Fruit fly (Drosophila melanogaster) whole organism, embryonic: ENCODE results near the gene Dph3.
A peak's percentile ranks its signal among the peaks of the same experiment; 100 is the strongest.

Experiments
- Atf-2 ChIP-seq: fragments of 200-800 bp; sonication (Bioruptor generic); optimal IDR thresholded peaks from 2 replicates; lab custom pipeline; 2016; ENCODE audit warnings: missing biosample characterization, missing genetic modification characterization
- Atf3 ChIP-seq: fragments of 200-800 bp; sonication (Bioruptor generic); optimal IDR thresholded peaks from 3 replicates; lab custom pipeline; 2016; ENCODE audit warnings: missing biosample characterization, missing genetic modification characterization
- CG11398 ChIP-seq: fragments of 200-800 bp; sonication (Bioruptor generic); optimal IDR thresholded peaks from 2 replicates; lab custom pipeline; 2016; ENCODE audit warnings: missing biosample characterization, missing genetic modification characterization
- CG11723 ChIP-seq: fragments of 200-800 bp; sonication (Bioruptor generic); optimal IDR thresholded peaks from 2 replicates; lab custom pipeline; 2017; ENCODE audit warnings: missing biosample characterization, mild to moderate bottlenecking, missing genetic modification characterization
- CG12942 ChIP-seq: fragments of 200-800 bp; sonication (Bioruptor generic); optimal IDR thresholded peaks from 3 replicates; lab custom pipeline; 2016; ENCODE audit warnings: missing biosample characterization, missing genetic modification characterization
- CG14014 ChIP-seq: fragments of 200-800 bp; sonication (Bioruptor generic); IDR thresholded peaks from 2 replicates; pipeline ENCODE4 v1.3.6; 2022; ENCODE audit warnings: missing biosample characterization, missing genetic modification characterization
- CG14965 ChIP-seq: fragments of 200-800 bp; sonication (Bioruptor generic); optimal IDR thresholded peaks from 2 replicates; lab custom pipeline; 2016; ENCODE audit warnings: missing biosample characterization, missing genetic modification characterization, borderline replicate concordance
- CG16815 ChIP-seq: fragments of 200-800 bp; sonication (Bioruptor generic); optimal IDR thresholded peaks from 3 replicates; lab custom pipeline; 2017; ENCODE audit warnings: missing biosample characterization, mild to moderate bottlenecking, missing genetic modification characterization
- CG17186 ChIP-seq: fragments of 200-800 bp; sonication (Bioruptor generic); optimal IDR thresholded peaks from 3 replicates; lab custom pipeline; 2017; ENCODE audit warnings: missing biosample characterization, missing genetic modification reagents, missing genetic modification characterization
- CG17568 ChIP-seq: fragments of 200-800 bp; sonication (Bioruptor generic); optimal IDR thresholded peaks from 2 replicates; lab custom pipeline; 2018; ENCODE audit warnings: missing biosample characterization, mild to moderate bottlenecking, missing genetic modification characterization, moderate library complexity
- CG4360 ChIP-seq: fragments of 200-800 bp; sonication (Bioruptor generic); IDR thresholded peaks from 2 replicates; pipeline ENCODE4 v1.3.6; 2022; ENCODE audit warnings: missing biosample characterization, missing genetic modification characterization
- CG4617 ChIP-seq: fragments of 200-800 bp; sonication (Bioruptor generic); optimal IDR thresholded peaks from 3 replicates; lab custom pipeline; 2016; ENCODE audit warnings: missing biosample characterization, missing genetic modification characterization, borderline replicate concordance
- CG7745 ChIP-seq: fragments of 200-800 bp; sonication (Bioruptor generic); optimal IDR thresholded peaks from 2 replicates; lab custom pipeline; 2018; ENCODE audit warnings: missing biosample characterization, mild to moderate bottlenecking, missing genetic modification characterization, moderate library complexity
- CG7928 ChIP-seq: fragments of 200-800 bp; sonication (Bioruptor generic); optimal IDR thresholded peaks from 2 replicates; lab custom pipeline; 2017; ENCODE audit warnings: missing biosample characterization, mild to moderate bottlenecking, missing genetic modification characterization
- CG9797 ChIP-seq: fragments of 200-800 bp; sonication (Bioruptor generic); optimal IDR thresholded peaks from 3 replicates; lab custom pipeline; 2018; ENCODE audit warnings: missing biosample characterization, mild to moderate bottlenecking, missing genetic modification characterization
- Chrac-16 ChIP-seq: fragments of 200-800 bp; sonication (Bioruptor generic); optimal IDR thresholded peaks from 3 replicates; lab custom pipeline; 2016; ENCODE audit warnings: missing biosample characterization, missing genetic modification characterization
- CoRest ChIP-seq: fragments of 200-800 bp; sonication (Bioruptor generic); optimal IDR thresholded peaks from 3 replicates; lab custom pipeline; 2018; ENCODE audit warnings: missing biosample characterization, mild to moderate bottlenecking, missing genetic modification characterization, moderate library complexity
- D19A ChIP-seq: fragments of 200-800 bp; optimal IDR thresholded peaks from 3 replicates; lab custom pipeline; 2019; ENCODE audit warnings: missing biosample characterization, mild to moderate bottlenecking, missing genetic modification characterization, moderate library complexity
- Dek ChIP-seq: fragments of 200-800 bp; sonication (Bioruptor generic); optimal IDR thresholded peaks from 3 replicates; lab custom pipeline; 2019; ENCODE audit warnings: missing biosample characterization, mild to moderate bottlenecking, missing genetic modification characterization, moderate library complexity
- Eip74EF ChIP-seq, 2 experiments: fragments of 200-800 bp in 1 of 2; fragments of >200 bp in 1 of 2; sonication (Bioruptor generic) in 1 of 2; optimal IDR thresholded peaks; 2 replicates each; lab custom pipeline; 2017 to 2019; ENCODE audit warnings: missing biosample characterization in 2 of 2, missing genetic modification characterization in 2 of 2, mild to moderate bottlenecking in 1 of 2, moderate library complexity in 1 of 2
- GATAe ChIP-seq: fragments of 200-800 bp; sonication (Bioruptor generic); conservative IDR thresholded peaks from 2 replicates; pipeline ENCODE4 v1.3.6; 2022; ENCODE audit warnings: missing biosample characterization, missing genetic modification characterization
- HLH54F ChIP-seq: fragments of 200-800 bp; sonication (Bioruptor generic); optimal IDR thresholded peaks from 3 replicates; lab custom pipeline; 2016; ENCODE audit warnings: missing biosample characterization, missing genetic modification characterization
- HmgZ ChIP-seq: fragments of 200-800 bp; sonication (Bioruptor generic); optimal IDR thresholded peaks from 2 replicates; lab custom pipeline; 2018; ENCODE audit warnings: missing biosample characterization, mild to moderate bottlenecking, missing genetic modification characterization
- Hmr ChIP-seq: fragments of 200-800 bp; sonication (Bioruptor generic); optimal IDR thresholded peaks from 3 replicates; lab custom pipeline; 2017; ENCODE audit warnings: mild to moderate bottlenecking, missing biosample characterization, missing genetic modification reagents, missing genetic modification characterization
- Hmx ChIP-seq: fragments of 200-800 bp; sonication (Bioruptor generic); optimal IDR thresholded peaks from 2 replicates; lab custom pipeline; 2016; ENCODE audit warnings: missing biosample characterization, missing genetic modification characterization
- Hsf ChIP-seq: fragments of 200-800 bp; sonication (Bioruptor generic); optimal IDR thresholded peaks from 3 replicates; lab custom pipeline; 2016; ENCODE audit warnings: missing biosample characterization, missing genetic modification characterization
- Lim3 ChIP-seq: fragments of 200-800 bp; sonication (Bioruptor generic); IDR thresholded peaks from 2 replicates; pipeline ENCODE4 v1.3.6; 2022; ENCODE audit warnings: missing biosample characterization, missing genetic modification characterization
- MBD-R2 ChIP-seq: fragments of 200-800 bp; sonication (Bioruptor generic); IDR thresholded peaks from 2 replicates; pipeline ENCODE4 v1.3.6; 2022; ENCODE audit warnings: missing biosample characterization, missing genetic modification characterization
- Ssrp ChIP-seq: fragments of 200-800 bp; sonication (Bioruptor generic); optimal IDR thresholded peaks from 2 replicates; lab custom pipeline; 2018; ENCODE audit warnings: missing biosample characterization, mild to moderate bottlenecking, missing genetic modification characterization, moderate library complexity
- bowl ChIP-seq: fragments of 200-800 bp; sonication (Bioruptor generic); IDR thresholded peaks from 2 replicates; pipeline ENCODE4 v1.3.6; 2022; ENCODE audit warnings: missing biosample characterization, missing genetic modification characterization
- caup ChIP-seq: fragments of 200-800 bp; sonication (Bioruptor generic); optimal IDR thresholded peaks from 3 replicates; lab custom pipeline; 2017; ENCODE audit warnings: missing biosample characterization, mild to moderate bottlenecking, missing genetic modification characterization, moderate library complexity; ENCODE audit not compliant: severe bottlenecking
- ci ChIP-seq: fragments of 200-800 bp; sonication (Bioruptor generic); IDR thresholded peaks from 3 replicates; pipeline ENCODE4 v1.3.6; 2022; ENCODE audit warnings: missing biosample characterization, missing genetic modification characterization
- fd102C ChIP-seq: fragments of 200-800 bp; sonication (Bioruptor generic); optimal IDR thresholded peaks from 2 replicates; lab custom pipeline; 2018; ENCODE audit warnings: missing biosample characterization, mild to moderate bottlenecking, missing genetic modification characterization, moderate library complexity
- ftz-f1 ChIP-seq: fragments of 200-800 bp; sonication (Bioruptor generic); optimal IDR thresholded peaks from 2 replicates; lab custom pipeline; 2016; ENCODE audit warnings: missing biosample characterization, missing genetic modification characterization
- fu2 ChIP-seq: fragments of 200-800 bp; sonication (Bioruptor generic); optimal IDR thresholded peaks from 2 replicates; lab custom pipeline; 2016; ENCODE audit warnings: missing biosample characterization, missing genetic modification characterization
- ken ChIP-seq: fragments of 200-800 bp; sonication (Bioruptor generic); IDR thresholded peaks from 3 replicates; pipeline ENCODE4 v1.3.6; 2022; ENCODE audit warnings: missing biosample characterization, missing genetic modification characterization
- lbe ChIP-seq: fragments of 200-800 bp; sonication (Bioruptor generic); optimal IDR thresholded peaks from 2 replicates; lab custom pipeline; 2016; ENCODE audit warnings: missing biosample characterization, mild to moderate bottlenecking, missing genetic modification characterization
- pho ChIP-seq: fragments of 200-800 bp; sonication (Bioruptor generic); optimal IDR thresholded peaks from 2 replicates; lab custom pipeline; 2016; ENCODE audit warnings: missing biosample characterization, missing genetic modification characterization
- psq ChIP-seq: fragments of 200-800 bp; sonication (Bioruptor generic); optimal IDR thresholded peaks from 2 replicates; lab custom pipeline; 2017; ENCODE audit warnings: missing biosample characterization, missing genetic modification characterization
- seq ChIP-seq: fragments of 200-800 bp; sonication (Bioruptor generic); IDR thresholded peaks from 2 replicates; pipeline ENCODE4 v1.3.6; 2022; ENCODE audit warnings: missing biosample characterization, missing genetic modification characterization
- slbo ChIP-seq: fragments of 200-800 bp; sonication (Bioruptor generic); IDR thresholded peaks from 2 replicates; pipeline ENCODE4 v1.3.6; 2022; ENCODE audit warnings: missing biosample characterization, missing genetic modification characterization
- slou ChIP-seq: fragments of 200-800 bp; sonication (Bioruptor generic); optimal IDR thresholded peaks from 3 replicates; lab custom pipeline; 2016; ENCODE audit warnings: missing biosample characterization, missing genetic modification characterization
- stwl ChIP-seq: fragments of 200-800 bp; sonication (Bioruptor generic); optimal IDR thresholded peaks from 3 replicates; lab custom pipeline; 2018; ENCODE audit warnings: missing biosample characterization, mild to moderate bottlenecking, missing genetic modification characterization, moderate library complexity
- trh ChIP-seq: fragments of 200-800 bp; sonication (Bioruptor generic); optimal IDR thresholded peaks from 2 replicates; lab custom pipeline; 2016; ENCODE audit warnings: missing biosample characterization, missing genetic modification characterization
- tx ChIP-seq: fragments of 200-800 bp; sonication (Bioruptor generic); optimal IDR thresholded peaks from 2 replicates; lab custom pipeline; 2016; ENCODE audit warnings: missing biosample characterization, missing genetic modification characterization

Gene Dph3

dm6 chr3R:11219883-11220282 is 11.8 kb upstream of the Dph3 start, which contains the start of gene CG6689 (continued):
- TF ChIP-seq ken (GFP tag; lab: Robert Waterston, UW) (no peak), trh (no peak), HmgZ (tag; lab: Kevin White, UChicago) (peak; percentile 64), Ssrp (tag; lab: Kevin White, UChicago) (no peak), tx (GFP tag; lab: Kevin White, UChicago) (no peak), CG7745 (tag; lab: Kevin White, UChicago) (no peak), fu2 (GFP tag; lab: Kevin White, UChicago) (no peak), GATAe (GFP tag; lab: Robert Waterston, UW) (no peak), CG9797 (peak; percentile 88), CG4617 (GFP tag; lab: Kevin White, UChicago) (peak; percentile 82), CG16815 (GFP tag; lab: Kevin White, UChicago) (no peak), caup (GFP tag; lab: Kevin White, UChicago) (no peak), bowl (GFP tag; lab: Robert Waterston, UW) (no peak), D19A (peak; percentile 3), Hmr (peak; percentile 31), Atf-2 (no peak), slbo (no peak; the same call in 1 of the 2 replicates), CG4360 (GFP tag; lab: Robert Waterston, UW) (no peak), Hsf (GFP tag; lab: Kevin White, UChicago) (no peak), fd102C (GFP tag; lab: Kevin White, UChicago) (no peak), Lim3 (GFP tag; lab: Robert Waterston, UW) (no peak), CG11398 (no peak), CG14965 (GFP tag; lab: Kevin White, UChicago) (no peak), stwl (tag; lab: Kevin White, UChicago) (peak; percentile 40), CG14014 (GFP tag; lab: Robert Waterston, UW) (no peak), Atf3 (GFP tag; lab: Kevin White, UChicago) (peak; percentile 10), MBD-R2 (GFP tag; lab: Robert Waterston, UW) (peak; percentile 94), Hmx (GFP tag; lab: Kevin White, UChicago) (peak; percentile 1), CG17568 (GFP tag; lab: Kevin White, UChicago) (no peak), CG11723 (GFP tag; lab: Kevin White, UChicago) (no peak), CoRest (tag; lab: Kevin White, UChicago) (peak; percentile 21), seq (no peak), CG12942 (GFP tag; lab: Kevin White, UChicago) (no peak), ci (GFP tag; lab: Robert Waterston, UW) (peak; percentile 66; the same call in 1 of the 3 replicates), Dek (tag; lab: Kevin White, UChicago) (peak; percentile 28), Eip74EF (GFP tag; optimal IDR thresholded peaks at IDR 0.05; lab: Kevin White, UChicago) (no peak), HLH54F (GFP tag; lab: Kevin White, UChicago) (no peak), ftz-f1 (GFP tag; lab: Kevin White, UChicago) (peak; percentile 77), psq (GFP tag; lab: Kevin White, UChicago) (no peak), CG7928 (GFP tag; lab: Kevin White, UChicago) (no peak), slou (GFP tag; lab: Kevin White, UChicago) (no peak), lbe (GFP tag; lab: Kevin White, UChicago) (no peak), Chrac-16 (GFP tag; lab: Kevin White, UChicago) (no peak), pho (no peak), CG17186 (GFP tag; lab: Kevin White, UChicago) (peak; percentile 92)
- TF ChIP-seq, all 482 proteins: peak for 88
